Worm (Caenorhabditis elegans) whole organism, L1 larva: ENCODE data around the gene M199.7.
"Not testable (repeated sequence)": the region's sequence is repeated elsewhere in the genome, so short reads cannot be mapped to it uniquely, and the experiment has no call there.

Source experiments
- C16A3.4 ChIP-seq: fragments of 150-350 bp; optimal IDR thresholded peaks from 2 replicates; lab custom pipeline; 2014; ENCODE audit warnings: missing biosample characterization, missing genetic modification characterization
- Y116A8C.19 ChIP-seq: sonication (generic microtip); optimal IDR thresholded peaks from 2 replicates; lab custom pipeline; 2016; ENCODE audit warnings: missing compliant biosample characterization, missing genetic modification characterization, borderline replicate concordance
- alr-1 ChIP-seq: fragments of 200-800 bp; sonication (Bioruptor generic); optimal IDR thresholded peaks from 2 replicates; lab custom pipeline; 2018; ENCODE audit warnings: borderline replicate concordance, mild to moderate bottlenecking, missing genetic modification characterization, missing compliant biosample characterization
- ama-1 ChIP-seq: fragments of 150-350 bp; optimal IDR thresholded peaks from 2 replicates; lab custom pipeline; 2014
- ceh-88 ChIP-seq: fragments of 200-800 bp; sonication (Bioruptor generic); IDR thresholded peaks from 2 replicates; pipeline ENCODE4 v1.3.6; 2022; ENCODE audit warnings: missing genetic modification characterization, missing compliant biosample characterization
- dpl-1 ChIP-seq, 3 experiments: fragments of 150-350 bp in 2 of 3; sonication (generic microtip) in 1 of 3; optimal IDR thresholded peaks; 2 replicates each; lab custom pipeline; 2014 to 2017; ENCODE audit warnings: missing biosample characterization in 3 of 3, missing genetic modification characterization in 3 of 3, missing genetic modification reagents in 3 of 3
- dsc-1 ChIP-seq: sonication (generic microtip); optimal IDR thresholded peaks from 2 replicates; lab custom pipeline; 2016; ENCODE audit warnings: mild to moderate bottlenecking, missing genetic modification characterization, missing compliant biosample characterization
- efl-3 ChIP-seq: fragments of 200-800 bp; sonication (Bioruptor generic); optimal IDR thresholded peaks from 2 replicates; lab custom pipeline; 2018; ENCODE audit warnings: mild to moderate bottlenecking, missing genetic modification characterization, missing compliant biosample characterization
- egl-13 ChIP-seq: sonication (generic microtip); optimal IDR thresholded peaks from 2 replicates; lab custom pipeline; 2016; ENCODE audit warnings: missing genotype, missing genetic modification reagents, missing genetic modification characterization, missing compliant biosample characterization
- elt-3 ChIP-seq, 6 experiments: fragments of 150-350 bp in 1 of 6; sonication (generic microtip); optimal IDR thresholded peaks; 2 replicates each; lab custom pipeline; 2017 to 2018; ENCODE audit warnings: missing biosample characterization in 6 of 6, missing genetic modification characterization in 6 of 6, inconsistent platforms in 1 of 6
- ets-5 ChIP-seq: fragments of 200-800 bp; sonication (Bioruptor generic); IDR thresholded peaks from 2 replicates; pipeline ENCODE4 v1.3.6; 2022; ENCODE audit warnings: missing genetic modification characterization, missing compliant biosample characterization
- fos-1 ChIP-seq: fragments of 150-350 bp; optimal IDR thresholded peaks from 2 replicates; lab custom pipeline; 2014; ENCODE audit warnings: missing biosample characterization, missing genetic modification characterization
- grh-1 ChIP-seq: fragments of 200-800 bp; sonication (Bioruptor generic); IDR thresholded peaks from 2 replicates; pipeline ENCODE4 v1.3.6; 2022; ENCODE audit warnings: missing genetic modification reagents, missing genetic modification characterization, missing compliant biosample characterization
- irx-1 ChIP-seq: sonication (generic microtip); optimal IDR thresholded peaks from 2 replicates; lab custom pipeline; 2016; ENCODE audit warnings: missing genetic modification characterization, missing compliant biosample characterization
- jun-1 ChIP-seq: fragments of 150-350 bp; optimal IDR thresholded peaks from 2 replicates; lab custom pipeline; 2014; ENCODE audit warnings: missing biosample characterization, missing genetic modification reagents, missing genetic modification characterization
- lin-13 ChIP-seq: fragments of 150-350 bp; optimal IDR thresholded peaks from 2 replicates; lab custom pipeline; 2014; ENCODE audit warnings: missing biosample characterization, missing genetic modification reagents, missing genetic modification characterization
- lin-15B ChIP-seq: fragments of 150-350 bp; sonication (generic microtip); optimal IDR thresholded peaks from 3 replicates; lab custom pipeline; 2014; ENCODE audit warnings: missing biosample characterization, missing genetic modification characterization
- lin-39 ChIP-seq: fragments of 150-350 bp; optimal IDR thresholded peaks from 2 replicates; lab custom pipeline; 2014; ENCODE audit warnings: missing biosample characterization, missing genetic modification reagents, missing genetic modification characterization
- lir-3 ChIP-seq: sonication (generic microtip); optimal IDR thresholded peaks from 2 replicates; lab custom pipeline; 2016; ENCODE audit warnings: mild to moderate bottlenecking, missing genetic modification characterization, moderate library complexity, missing compliant biosample characterization; ENCODE audit not compliant: poor library complexity
- lsy-2 ChIP-seq, 2 experiments: fragments of 150-350 bp; optimal IDR thresholded peaks; 2 replicates each; lab custom pipeline; 2014; ENCODE audit warnings: missing biosample characterization in 2 of 2, missing genetic modification characterization in 2 of 2
- nhr-19 ChIP-seq: fragments of 200-800 bp; sonication (Bioruptor generic); conservative IDR thresholded peaks from 2 replicates; pipeline ENCODE4 v1.3.6; 2022; ENCODE audit warnings: missing genetic modification characterization, missing compliant biosample characterization
- nhr-28 ChIP-seq: fragments of 150-350 bp; optimal IDR thresholded peaks from 2 replicates; lab custom pipeline; 2014; ENCODE audit warnings: missing biosample characterization, missing genetic modification characterization
- nhr-47 ChIP-seq: sonication (generic microtip); optimal IDR thresholded peaks from 2 replicates; lab custom pipeline; 2016; ENCODE audit warnings: mild to moderate bottlenecking, missing genetic modification characterization, moderate library complexity, missing compliant biosample characterization
- nhr-77 ChIP-seq: fragments of 150-350 bp; optimal IDR thresholded peaks from 2 replicates; lab custom pipeline; 2014; ENCODE audit warnings: missing biosample characterization, missing genetic modification characterization
- nhr-84 ChIP-seq: sonication (generic microtip); optimal IDR thresholded peaks from 2 replicates; lab custom pipeline; 2017; ENCODE audit warnings: missing biosample characterization, missing genetic modification characterization
- nhr-85 ChIP-seq: sonication (generic microtip); peaks from one replicate; lab custom pipeline; 2016; ENCODE audit warnings: missing genetic modification characterization, inconsistent platforms, missing compliant biosample characterization
- nhr-90 ChIP-seq: sonication (generic microtip); optimal IDR thresholded peaks from 2 replicates; lab custom pipeline; 2016; ENCODE audit warnings: mild to moderate bottlenecking, missing genetic modification characterization, missing compliant biosample characterization; ENCODE audit not compliant: poor library complexity
- pag-3 ChIP-seq: sonication (generic microtip); optimal IDR thresholded peaks from 2 replicates; lab custom pipeline; 2017; ENCODE audit warnings: missing genetic modification characterization, mild to moderate bottlenecking, missing compliant biosample characterization, antibody characterized with exemption, borderline replicate concordance; ENCODE audit not compliant: insufficient read depth
- snpc-4 ChIP-seq: fragments of 150-350 bp; optimal IDR thresholded peaks from 2 replicates; lab custom pipeline; 2014; ENCODE audit warnings: missing biosample characterization, missing genetic modification characterization
- snu-23 ChIP-seq: sonication (generic microtip); optimal IDR thresholded peaks from 2 replicates; lab custom pipeline; 2016; ENCODE audit warnings: missing genetic modification characterization, missing compliant biosample characterization
- sox-4 ChIP-seq: sonication (generic microtip); optimal IDR thresholded peaks from 2 replicates; lab custom pipeline; 2016; ENCODE audit warnings: missing genetic modification characterization, missing compliant biosample characterization
- sup-37 ChIP-seq: fragments of 200-800 bp; sonication (Bioruptor generic); optimal IDR thresholded peaks from 2 replicates; lab custom pipeline; 2018; ENCODE audit warnings: mild to moderate bottlenecking, missing genetic modification characterization, missing compliant biosample characterization
- swsn-7 ChIP-seq: sonication (generic microtip); optimal IDR thresholded peaks from 2 replicates; lab custom pipeline; 2016; ENCODE audit warnings: missing genetic modification characterization, missing compliant biosample characterization
- unc-62 ChIP-seq: fragments of 150-350 bp; optimal IDR thresholded peaks from 2 replicates; lab custom pipeline; 2014; ENCODE audit warnings: missing biosample characterization, missing genetic modification reagents, missing genetic modification characterization
- xbp-1 ChIP-seq: sonication (generic microtip); optimal IDR thresholded peaks from 2 replicates; lab custom pipeline; 2016; ENCODE audit warnings: missing genetic modification characterization, missing compliant biosample characterization
- ztf-4 ChIP-seq: fragments of 150-350 bp; optimal IDR thresholded peaks from 2 replicates; lab custom pipeline; 2014; ENCODE audit warnings: missing biosample characterization, missing genetic modification characterization

The M199.7 gene

DNA sequence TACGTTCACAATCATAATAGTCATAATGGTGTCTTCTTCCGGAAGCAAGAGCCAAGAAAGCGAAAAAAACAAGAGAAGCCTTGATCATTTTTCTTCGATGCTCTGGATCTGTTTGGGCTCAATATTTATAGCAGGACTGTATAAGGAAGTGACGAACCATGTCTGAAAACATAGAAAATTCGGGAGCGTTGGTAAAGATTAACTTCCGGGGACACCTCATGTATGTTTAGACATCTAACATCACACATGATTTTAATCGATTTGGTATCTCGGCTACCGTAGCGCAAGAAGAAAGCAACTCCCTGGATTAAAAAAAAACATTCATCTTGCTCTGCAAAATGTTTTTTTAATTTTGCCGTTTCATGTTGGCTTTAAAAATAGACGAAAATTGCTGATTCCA lies 3.0 kb downstream of the M199.7 start, which contains the start of gene clec-190:
Gene clec-190, minus strand, starts transcription at position 101 of the 400 bp plus-strand sequence.
- TF ChIP-seq lin-15B (no peak), efl-3 (GFP tag; lab: Kevin White, UChicago) (no peak), snpc-4 (tag; lab: Kevin White, UChicago) (no peak), lir-3 (tag; lab: Kevin White, UChicago) (no peak), sup-37 (GFP tag; lab: Kevin White, UChicago) (no peak), lin-39 (no peak), C16A3.4 (no peak), nhr-28 (tag; lab: Kevin White, UChicago) (no peak), pag-3 (tag; lab: Kevin White, UChicago) (no peak), swsn-7 (tag; lab: Kevin White, UChicago) (no peak), ztf-4 (no peak), ama-1 (no peak), nhr-19 (GFP tag; lab: Robert Waterston, UW) (no peak)

DNA sequence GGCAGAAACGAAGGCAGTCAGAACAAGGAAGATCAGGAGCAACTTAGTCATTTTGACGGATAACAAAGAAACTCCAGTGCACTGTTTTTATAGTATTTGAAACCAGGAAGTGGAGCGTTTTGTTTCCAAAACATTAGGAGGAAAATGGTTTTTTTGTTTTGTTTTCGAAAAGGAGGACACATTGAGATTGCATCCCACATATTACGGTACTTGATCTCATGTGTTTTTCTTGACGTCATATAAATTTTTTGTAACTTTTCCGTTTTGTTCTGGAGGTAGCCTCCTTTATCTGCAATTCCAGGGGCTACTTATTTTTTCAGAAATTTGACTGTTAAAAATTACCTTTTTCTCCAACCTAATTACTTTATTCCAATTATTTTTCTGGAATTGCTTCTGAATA lies 4.7 kb downstream of the M199.7 start, which contains the start of gene M199.9:
Gene M199.9, minus strand, starts transcription at position 101 of the 400 bp plus-strand sequence.
- TF ChIP-seq ceh-88 (GFP tag; lab: Robert Waterston, UW) (no peak), elt-3 (tag; optimal IDR thresholded peaks at IDR 0.05; lab: Kevin White, UChicago) (no peak), fos-1 (tag; lab: Kevin White, UChicago) (no peak), nhr-90 (tag; lab: Kevin White, UChicago) (no peak), nhr-47 (tag; lab: Kevin White, UChicago) (no peak), nhr-84 (tag; lab: Kevin White, UChicago) (no peak)
- TF ChIP-seq, all 84 proteins: peak for 0

DNA sequence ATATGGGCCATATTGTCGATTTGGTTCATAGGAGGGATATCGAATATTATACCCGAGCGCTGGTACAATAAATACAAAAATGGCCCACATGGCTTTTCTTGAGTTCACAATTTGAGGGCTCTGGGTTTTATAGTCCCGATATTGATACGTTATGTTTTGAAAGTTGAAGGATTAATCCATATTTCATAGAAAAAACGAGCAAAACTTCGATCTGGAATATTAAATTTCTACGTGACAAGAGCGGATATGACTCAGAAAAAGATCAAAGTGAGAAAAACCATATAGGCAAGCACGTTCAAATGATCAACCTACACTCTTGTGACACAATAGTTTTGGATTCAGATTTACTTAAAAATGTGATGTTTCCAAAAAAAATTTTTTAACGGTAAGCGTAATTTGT lies 8.7 kb downstream of the M199.7 start, which contains the start of gene col-135:
Gene col-135, minus strand, starts transcription at position 101 of the 400 bp plus-strand sequence.
- TF ChIP-seq snu-23 (GFP tag; lab: Kevin White, UChicago) = no peak
- no peak for TF ChIP-seq nhr-77
- TF ChIP-seq nhr-85 (tag; lab: Kevin White, UChicago) = no peak
- TF ChIP-seq dsc-1 (tag; lab: Kevin White, UChicago) = no peak
- TF ChIP-seq jun-1 (tag; lab: Kevin White, UChicago) = no peak
- TF ChIP-seq sox-4 = no peak
- no peak for TF ChIP-seq alr-1 (tag; lab: Kevin White, UChicago)
- no peak for TF ChIP-seq fos-1 (tag; lab: Kevin White, UChicago)
- no peak for TF ChIP-seq grh-1 (GFP tag; lab: Robert Waterston, UW)
- TF ChIP-seq, all 84 proteins: peak for 0

- not testable (repeated sequence) for TF ChIP-seq irx-1 (tag; lab: Kevin White, UChicago); jun-1 (tag; lab: Kevin White, UChicago); xbp-1
These were observed 10.9 kb downstream of the M199.7 start, which contains the start of gene M199.8 for ce11 chrIV:15133899-15134298. M199.8 (minus strand) TSS chrIV:15133999.

ce11 chrIV:15140832-15141231 lies 17.9 kb downstream of the M199.7 start, which contains the start of gene srg-51:
srg-51 (minus strand) TSS chrIV:15140932.
- no peak for TF ChIP-seq egl-13 (tag; lab: Kevin White, UChicago)
- no peak for TF ChIP-seq dpl-1 (GFP tag; optimal IDR thresholded peaks at IDR 0.05; lab: Kevin White, UChicago)
- TF ChIP-seq, all 84 proteins: peak for 0

ce11 chrIV:15147104-15147503 lies 24.1 kb downstream of the M199.7 start, which contains the start of gene str-78:
str-78 (minus strand) TSS chrIV:15147204.
- TF ChIP-seq lin-13 (GFP tag; lab: Kevin White, UChicago) = no peak
- TF ChIP-seq pag-3 (tag; lab: Kevin White, UChicago) = no peak
- TF ChIP-seq ceh-88 (GFP tag; lab: Robert Waterston, UW) = no peak
- no peak for TF ChIP-seq unc-62
- TF ChIP-seq ets-5 = no peak
- no peak for TF ChIP-seq lsy-2 (tag; optimal IDR thresholded peaks at IDR 0.05; lab: Kevin White, UChicago)
- TF ChIP-seq Y116A8C.19 (tag; lab: Kevin White, UChicago) = no peak
- TF ChIP-seq, all 84 proteins: peak for 0
